Fruit fly (Drosophila melanogaster) whole organism, pupa: ENCODE data around the gene CG10035.

Source experiments
- CG10348 ChIP-seq: fragments of 200-800 bp; sonication (Bioruptor generic); IDR thresholded peaks from 2 replicates; pipeline ENCODE4 v1.3.6; 2022; ENCODE audit warnings: missing biosample characterization, missing genetic modification characterization
- CG12605 ChIP-seq: fragments of 200-800 bp; sonication (Bioruptor generic); IDR thresholded peaks from 2 replicates; pipeline ENCODE4 v1.3.6; 2022; ENCODE audit warnings: missing biosample characterization, missing genetic modification characterization
- CG14655 ChIP-seq: fragments of 200-800 bp; sonication (Bioruptor generic); optimal IDR thresholded peaks from 3 replicates; lab custom pipeline; 2017; ENCODE audit warnings: mild to moderate bottlenecking, missing biosample characterization, missing genetic modification reagents, missing genetic modification characterization
- CG32121 ChIP-seq: fragments of 200-800 bp; sonication (Bioruptor generic); IDR thresholded peaks from 2 replicates; pipeline ENCODE4 v1.3.6; 2022; ENCODE audit warnings: missing biosample characterization, missing genetic modification characterization
- CG4496 ChIP-seq: fragments of 200-800 bp; sonication (Bioruptor generic); IDR thresholded peaks from 3 replicates; pipeline ENCODE4 v1.3.6; 2022; ENCODE audit warnings: missing biosample characterization, missing genetic modification characterization
- CG8159 ChIP-seq: fragments of 200-800 bp; sonication (Bioruptor generic); optimal IDR thresholded peaks from 3 replicates; lab custom pipeline; 2018; ENCODE audit warnings: missing biosample characterization, mild to moderate bottlenecking, missing genetic modification characterization, moderate library complexity
- D1 ChIP-seq: fragments of 200-800 bp; sonication (Bioruptor generic); optimal IDR thresholded peaks from 2 replicates; lab custom pipeline; 2018; ENCODE audit warnings: missing biosample characterization, mild to moderate bottlenecking, missing genetic modification characterization, moderate library complexity
- Ets98B ChIP-seq: fragments of 200-800 bp; sonication (Bioruptor generic); IDR thresholded peaks from 2 replicates; pipeline ENCODE4 v1.3.6; 2022; ENCODE audit warnings: missing biosample characterization, missing genetic modification characterization
- Pif1A ChIP-seq: fragments of 200-800 bp; sonication (Bioruptor generic); optimal IDR thresholded peaks from 3 replicates; lab custom pipeline; 2016; ENCODE audit warnings: missing biosample characterization, missing genetic modification characterization
- Snoo ChIP-seq: fragments of 200-800 bp; sonication (Bioruptor generic); optimal IDR thresholded peaks from 3 replicates; lab custom pipeline; 2017; ENCODE audit warnings: missing biosample characterization, mild to moderate bottlenecking, missing genetic modification characterization, inconsistent platforms

- TF ChIP-seq CG4496: no peak
- no peak for TF ChIP-seq Snoo (tag; lab: Kevin White, UChicago)
- no peak for TF ChIP-seq CG12605 (GFP tag; lab: Robert Waterston, UW)
- TF ChIP-seq CG32121 (GFP tag; lab: Robert Waterston, UW): no peak
- TF ChIP-seq Pif1A (GFP tag; lab: Kevin White, UChicago): no peak
- TF ChIP-seq Ets98B: no peak
- no peak for TF ChIP-seq CG10348 (GFP tag; lab: Robert Waterston, UW)
- no peak for TF ChIP-seq D1 (tag; lab: Kevin White, UChicago)
- no peak for TF ChIP-seq CG14655
- TF ChIP-seq CG8159: no peak
Measured at dm6 chr3R:12372800-12373199, 9.7 kb downstream of the CG10035 start, which contains the start of gene GstD3.
